Fruit fly (Drosophila melanogaster) whole organism, adult: ENCODE measurements around the gene snRNP-U1-70K.

Experiments used
- CG14711 ChIP-seq: fragments of 200-800 bp; sonication (Bioruptor generic); optimal IDR thresholded peaks from 2 replicates; lab custom pipeline; 2018; ENCODE audit warnings: missing biosample characterization, mild to moderate bottlenecking, missing genetic modification characterization, moderate library complexity
- CG33017 ChIP-seq: fragments of 200-800 bp; sonication (Bioruptor generic); optimal IDR thresholded peaks from 2 replicates; lab custom pipeline; 2018; ENCODE audit warnings: missing biosample characterization, mild to moderate bottlenecking, missing genetic modification characterization, moderate library complexity

- TF ChIP-seq CG14711 (tag; lab: Kevin White, UChicago) (no peak), CG33017 (no peak)
Observed at dm6 chr2L:7009807-7010470, 38.4 kb upstream of the snRNP-U1-70K start, which contains the start of gene uif.
